Worm (Caenorhabditis elegans): ENCODE data around the gene cec-8.

cec-8 gene

ce11 chrIII:481259-481658, 52.1 kb downstream of the cec-8 start (continued):
- no peak for TF ChIP-seq Y95B8A.8 (GFP tag; IDR thresholded peaks at IDR 0.05)
- TF ChIP-seq snpc-3.4 (tag; optimal IDR thresholded peaks at IDR 0.05): no peak
- no peak for TF ChIP-seq mcd-1 (GFP tag; IDR thresholded peaks at IDR 0.05)
- TF ChIP-seq T26A5.8 (tag; optimal IDR thresholded peaks at IDR 0.05): no peak
